Worm (Caenorhabditis elegans) whole organism, L4 larva: ENCODE data around the gene nhr-68.
A peak's percentile ranks its signal among the peaks of the same experiment; 100 is the strongest.

Source experiments
- F10B5.3 ChIP-seq: sonication (generic microtip); optimal IDR thresholded peaks from 2 replicates; lab custom pipeline; 2016; ENCODE audit warnings: mild to moderate bottlenecking, missing genetic modification characterization, missing compliant biosample characterization
- F26F4.8 ChIP-seq: fragments of 200-800 bp; sonication (Bioruptor generic); conservative IDR thresholded peaks from 2 replicates; pipeline ENCODE4 v1.3.6; 2022; ENCODE audit warnings: missing genetic modification characterization, missing compliant biosample characterization
- F37D6.2 ChIP-seq: sonication (generic microtip); optimal IDR thresholded peaks from 2 replicates; lab custom pipeline; 2016; ENCODE audit warnings: mild to moderate bottlenecking, missing genetic modification characterization, missing compliant biosample characterization
- Y48G9A.11 ChIP-seq: fragments of 200-800 bp; sonication (Bioruptor generic); IDR thresholded peaks from 2 replicates; pipeline ENCODE4 v1.3.6; 2022; ENCODE audit warnings: missing genetic modification reagents, missing genetic modification characterization, missing compliant biosample characterization
- Y5F2A.4 ChIP-seq: fragments of 200-800 bp; sonication (Bioruptor generic); optimal IDR thresholded peaks from 2 replicates; lab custom pipeline; 2018; ENCODE audit warnings: mild to moderate bottlenecking, missing genetic modification characterization, missing compliant biosample characterization
- ZK337.2 ChIP-seq: fragments of 200-800 bp; sonication (Bioruptor generic); IDR thresholded peaks from 2 replicates; pipeline ENCODE4 v1.3.6; 2022; ENCODE audit warnings: missing genetic modification reagents, missing genetic modification characterization, missing compliant biosample characterization
- aha-1 ChIP-seq: fragments of 150-350 bp; peaks from one replicate; lab custom pipeline; 2014; ENCODE audit warnings: missing biosample characterization, missing genetic modification characterization
- aly-2 ChIP-seq: sonication (generic microtip); optimal IDR thresholded peaks from 2 replicates; lab custom pipeline; 2018; ENCODE audit warnings: missing biosample characterization, missing genetic modification characterization
- arid-1 ChIP-seq: fragments of 200-800 bp; sonication (Bioruptor generic); conservative IDR thresholded peaks from 2 replicates; pipeline ENCODE4 v1.3.6; 2022; ENCODE audit warnings: missing genetic modification reagents, missing genetic modification characterization, missing compliant biosample characterization
- attf-4 ChIP-seq: sonication (generic microtip); optimal IDR thresholded peaks from 3 replicates; lab custom pipeline; 2017; ENCODE audit warnings: missing biosample characterization, missing genetic modification characterization
- ceh-28 ChIP-seq: fragments of 150-350 bp; optimal IDR thresholded peaks from 2 replicates; lab custom pipeline; 2014; ENCODE audit warnings: missing biosample characterization, missing genetic modification reagents, missing genetic modification characterization
- ceh-44 ChIP-seq: fragments of 200-800 bp; sonication (Bioruptor generic); IDR thresholded peaks from 2 replicates; pipeline ENCODE4 v1.3.6; 2022; ENCODE audit warnings: missing genetic modification reagents, missing genetic modification characterization, missing compliant biosample characterization
- ceh-82 ChIP-seq: sonication (generic microtip); optimal IDR thresholded peaks from 2 replicates; lab custom pipeline; 2017; ENCODE audit warnings: missing biosample characterization, missing genetic modification characterization
- daf-12 ChIP-seq: fragments of 150-350 bp; optimal IDR thresholded peaks from 2 replicates; lab custom pipeline; 2014; ENCODE audit warnings: missing biosample characterization, missing genetic modification reagents, missing genetic modification characterization
- daf-16 ChIP-seq, 3 experiments: sonication (generic microtip); optimal IDR thresholded peaks; 2 replicates each; lab custom pipeline; 2016 to 2017; ENCODE audit warnings: missing genetic modification characterization in 3 of 3, missing genetic modification reagents in 3 of 3, mild to moderate bottlenecking in 2 of 3, missing compliant biosample characterization in 2 of 3, missing biosample characterization in 1 of 3, moderate library complexity in 1 of 3
- daf-19 ChIP-seq: fragments of 200-800 bp; sonication (Bioruptor generic); conservative IDR thresholded peaks from 2 replicates; pipeline ENCODE4 v1.3.6; 2022; ENCODE audit warnings: missing genetic modification characterization, missing compliant biosample characterization
- daf-8 ChIP-seq: fragments of 200-800 bp; sonication (Bioruptor generic); IDR thresholded peaks from 2 replicates; pipeline ENCODE4 v1.3.6; 2022; ENCODE audit warnings: missing genetic modification characterization, missing compliant biosample characterization
- dmd-6 ChIP-seq: fragments of 200-800 bp; sonication (Bioruptor generic); IDR thresholded peaks from 2 replicates; pipeline ENCODE4 v1.3.6; 2022; ENCODE audit warnings: missing genetic modification reagents, missing genetic modification characterization, missing compliant biosample characterization
- dmd-8 ChIP-seq: fragments of 200-800 bp; sonication (Bioruptor generic); IDR thresholded peaks from 2 replicates; pipeline ENCODE4 v1.3.6; 2022; ENCODE audit warnings: missing genetic modification characterization, missing compliant biosample characterization
- dve-1 ChIP-seq: sonication (generic microtip); optimal IDR thresholded peaks from 2 replicates; lab custom pipeline; 2017; ENCODE audit warnings: antibody characterized with exemption, mild to moderate bottlenecking, missing genetic modification characterization, missing compliant biosample characterization; ENCODE audit not compliant: insufficient read depth
- egl-43 ChIP-seq: fragments of 200-800 bp; sonication (Bioruptor generic); IDR thresholded peaks from 2 replicates; pipeline ENCODE4 v1.3.6; 2022; ENCODE audit warnings: missing genetic modification reagents, missing genetic modification characterization, missing compliant biosample characterization
- fkh-10 ChIP-seq: fragments of 150-350 bp; optimal IDR thresholded peaks from 2 replicates; lab custom pipeline; 2014; ENCODE audit warnings: missing biosample characterization, missing genetic modification reagents, missing genetic modification characterization
- fos-1 ChIP-seq: fragments of 150-350 bp; optimal IDR thresholded peaks from 2 replicates; lab custom pipeline; 2014; ENCODE audit warnings: missing biosample characterization, missing genetic modification characterization
- hif-1 ChIP-seq, 2 experiments: sonication (generic microtip); optimal IDR thresholded peaks; 2 replicates each; lab custom pipeline; 2016 to 2017; ENCODE audit warnings: missing compliant biosample characterization in 2 of 2, missing genetic modification characterization in 2 of 2, missing genetic modification reagents in 2 of 2, missing genotype in 2 of 2, mild to moderate bottlenecking in 1 of 2
- hlh-30 ChIP-seq: sonication (generic microtip); optimal IDR thresholded peaks from 2 replicates; lab custom pipeline; 2017; ENCODE audit warnings: antibody characterized with exemption, mild to moderate bottlenecking, missing genetic modification characterization, missing compliant biosample characterization; ENCODE audit not compliant: insufficient read depth
- lim-7 ChIP-seq: fragments of 200-800 bp; sonication (Bioruptor generic); IDR thresholded peaks from 2 replicates; pipeline ENCODE4 v1.3.6; 2022; ENCODE audit warnings: missing genetic modification characterization, missing compliant biosample characterization
- lin-15B ChIP-seq: fragments of 150-350 bp; sonication (generic microtip); optimal IDR thresholded peaks from 3 replicates; lab custom pipeline; 2014; ENCODE audit warnings: missing biosample characterization, missing genetic modification characterization
- lin-39 ChIP-seq: fragments of 150-350 bp; optimal IDR thresholded peaks from 2 replicates; lab custom pipeline; 2014; ENCODE audit warnings: missing biosample characterization, missing genetic modification reagents, missing genetic modification characterization
- lsy-2 ChIP-seq, 2 experiments: fragments of 150-350 bp in 1 of 2; sonication (generic microtip) in 1 of 2; optimal IDR thresholded peaks; 2 replicates each; lab custom pipeline; 2014 to 2017; ENCODE audit warnings: missing biosample characterization in 2 of 2, missing genetic modification characterization in 2 of 2
- mdl-1 ChIP-seq, 2 experiments: fragments of 150-350 bp in 1 of 2; sonication (generic microtip) in 1 of 2; optimal IDR thresholded peaks; 2 replicates each; lab custom pipeline; 2014 to 2017; ENCODE audit warnings: missing biosample characterization in 2 of 2, missing genetic modification characterization in 2 of 2
- mdt-29 ChIP-seq: fragments of 200-800 bp; sonication (Bioruptor generic); IDR thresholded peaks from 2 replicates; pipeline ENCODE4 v1.3.6; 2022; ENCODE audit warnings: missing genetic modification reagents, missing genetic modification characterization, missing compliant biosample characterization
- mxl-2 ChIP-seq: fragments of 200-800 bp; sonication (Bioruptor generic); conservative IDR thresholded peaks from 2 replicates; pipeline ENCODE4 v1.3.6; 2022; ENCODE audit warnings: missing genetic modification reagents, missing genetic modification characterization, missing compliant biosample characterization
- nhr-111 ChIP-seq: fragments of 200-800 bp; sonication (Bioruptor generic); optimal IDR thresholded peaks from 2 replicates; lab custom pipeline; 2018; ENCODE audit warnings: mild to moderate bottlenecking, missing genetic modification characterization, missing compliant biosample characterization
- nhr-237 ChIP-seq: sonication (generic microtip); optimal IDR thresholded peaks from 2 replicates; lab custom pipeline; 2017; ENCODE audit warnings: missing biosample characterization, missing genetic modification characterization
- nhr-25 ChIP-seq: sonication (generic microtip); optimal IDR thresholded peaks from 2 replicates; lab custom pipeline; 2017; ENCODE audit warnings: missing genetic modification characterization, mild to moderate bottlenecking, missing compliant biosample characterization, antibody characterized with exemption, moderate library complexity, borderline replicate concordance; ENCODE audit not compliant: insufficient read depth
- nhr-28 ChIP-seq: fragments of 150-350 bp; optimal IDR thresholded peaks from 2 replicates; lab custom pipeline; 2014; ENCODE audit warnings: missing biosample characterization, missing genetic modification characterization
- nhr-41 ChIP-seq: fragments of 200-800 bp; sonication (Bioruptor generic); IDR thresholded peaks from 2 replicates; pipeline ENCODE4 v1.3.6; 2022; ENCODE audit warnings: missing genetic modification reagents, missing genetic modification characterization, missing compliant biosample characterization
- pqm-1 ChIP-seq: sonication (generic microtip); optimal IDR thresholded peaks from 2 replicates; lab custom pipeline; 2017; ENCODE audit warnings: missing biosample characterization, missing genetic modification characterization
- rbr-2 ChIP-seq: sonication (generic microtip); optimal IDR thresholded peaks from 2 replicates; lab custom pipeline; 2016; ENCODE audit warnings: missing genotype, missing genetic modification characterization, missing compliant biosample characterization
- set-16 ChIP-seq: fragments of 200-800 bp; sonication (Bioruptor generic); IDR thresholded peaks from 2 replicates; pipeline ENCODE4 v1.3.6; 2022; ENCODE audit warnings: missing genetic modification reagents, missing genetic modification characterization, missing compliant biosample characterization
- unc-130 ChIP-seq: sonication (generic microtip); optimal IDR thresholded peaks from 2 replicates; lab custom pipeline; 2016; ENCODE audit warnings: missing genetic modification reagents, missing genetic modification characterization, missing compliant biosample characterization
- unc-39 ChIP-seq: sonication (generic microtip); optimal IDR thresholded peaks from 2 replicates; lab custom pipeline; 2017; ENCODE audit warnings: missing biosample characterization, missing genetic modification characterization
- zip-11 ChIP-seq: fragments of 200-800 bp; sonication (Bioruptor generic); IDR thresholded peaks from 2 replicates; pipeline ENCODE4 v1.3.6; 2022; ENCODE audit warnings: missing genetic modification characterization, missing compliant biosample characterization

Gene nhr-68

DNA sequence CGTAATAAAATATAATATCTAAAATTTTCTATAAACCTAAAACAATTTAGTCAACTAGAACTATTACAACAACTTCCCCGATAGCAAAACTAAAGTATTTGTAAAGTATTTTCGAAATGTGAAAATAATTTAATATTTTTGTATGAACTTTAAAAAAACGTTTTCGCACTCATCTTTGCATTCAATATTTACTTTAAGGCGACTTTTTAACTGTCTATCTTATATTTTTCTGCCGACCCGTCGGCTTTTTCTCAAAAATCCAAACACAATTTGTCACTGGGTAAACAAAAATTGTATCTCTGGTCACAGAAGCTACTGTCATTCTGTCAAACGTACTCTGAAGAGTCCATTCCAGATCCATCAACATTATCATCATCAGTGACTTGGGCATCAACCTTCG is 32.0 kb downstream of the nhr-68 start (continued):
- no peak for TF ChIP-seq egl-43
- no peak for TF ChIP-seq rbr-2 (tag; lab: Kevin White, UChicago)

ce11 chrV:11606424-11606823 is 33.2 kb downstream of the nhr-68 start, which contains the start of gene idpp-16:
Gene idpp-16, minus strand, starts transcription at chrV:11606524.
- TF ChIP-seq F26F4.8 (GFP tag; lab: Robert Waterston, UW) (no peak), nhr-111 (no peak), Y48G9A.11 (GFP tag; lab: Robert Waterston, UW) (no peak), mdt-29 (GFP tag; lab: Robert Waterston, UW) (no peak), fkh-10 (GFP tag; lab: Kevin White, UChicago) (no peak), hif-1 (tag; optimal IDR thresholded peaks at IDR 0.05; lab: Kevin White, UChicago) (no peak), lim-7 (GFP tag; lab: Robert Waterston, UW) (no peak), lin-39 (no peak), fos-1 (tag; lab: Kevin White, UChicago) (no peak), ZK337.2 (GFP tag; lab: Robert Waterston, UW) (no peak), daf-19 (GFP tag; lab: Robert Waterston, UW) (no peak), daf-16 (GFP tag; optimal IDR thresholded peaks at IDR 0.05; lab: Kevin White, UChicago) (no peak), daf-16 (tag; optimal IDR thresholded peaks at IDR 0.05; lab: Kevin White, UChicago) (no peak), nhr-41 (GFP tag; lab: Robert Waterston, UW) (no peak), daf-12 (tag; lab: Kevin White, UChicago) (no peak), zip-11 (no peak), mdl-1 (tag; optimal IDR thresholded peaks at IDR 0.05; lab: Kevin White, UChicago) (no peak)

DNA sequence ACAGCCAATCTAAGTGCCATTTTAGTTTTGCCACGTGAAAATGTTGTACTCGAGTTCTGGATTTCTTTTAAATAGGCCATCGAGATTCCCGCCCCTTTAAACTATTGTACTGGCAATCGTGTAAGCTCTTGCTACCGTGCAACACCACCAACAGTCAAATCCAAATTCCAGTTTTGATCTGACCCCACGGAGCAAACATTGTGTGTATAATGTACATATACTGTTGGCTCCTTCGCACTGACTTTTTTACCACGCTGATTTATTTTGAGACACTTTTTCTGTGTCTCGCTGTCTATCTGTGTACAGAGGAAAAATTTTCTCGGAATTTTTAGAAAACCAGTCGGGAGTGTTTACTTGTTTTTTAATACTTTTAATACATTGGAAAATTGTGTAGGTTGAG is 36.8 kb downstream of the nhr-68 start, which contains the start of gene piit-1:
Gene piit-1 (minus strand): TSS at position 101 of the 400 bp plus-strand sequence.
- no peak for TF ChIP-seq fos-1 (tag; lab: Kevin White, UChicago)
- TF ChIP-seq mxl-2 = no peak
- no peak for TF ChIP-seq hif-1 (tag; optimal IDR thresholded peaks at IDR 0.05; lab: Kevin White, UChicago)
- TF ChIP-seq unc-130 (GFP tag; lab: Kevin White, UChicago) = no peak
- no peak for TF ChIP-seq lim-7 (GFP tag; lab: Robert Waterston, UW)
- TF ChIP-seq F26F4.8 (GFP tag; lab: Robert Waterston, UW) = no peak
- no peak for TF ChIP-seq nhr-237 (tag; lab: Kevin White, UChicago)
- no peak for TF ChIP-seq ceh-44 (GFP tag; lab: Robert Waterston, UW)

DNA sequence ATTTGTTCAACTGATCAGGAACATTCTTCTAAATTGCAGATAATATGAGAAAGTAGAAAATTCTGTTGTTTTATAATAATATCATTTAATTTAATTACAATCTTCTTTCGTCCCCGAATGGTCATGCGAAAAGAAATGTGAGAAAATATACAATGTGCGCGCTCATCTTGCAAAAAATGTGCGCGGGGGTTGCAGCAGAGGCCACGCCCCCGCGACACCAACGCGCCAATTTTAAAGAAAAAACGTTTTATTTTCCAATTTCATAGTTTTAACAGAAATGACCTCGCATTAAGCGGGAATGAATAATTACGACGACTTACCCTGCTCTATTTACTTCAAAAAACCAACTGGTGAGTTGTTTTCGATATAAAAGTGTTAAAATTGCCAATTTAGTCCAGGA is 37.2 kb downstream of the nhr-68 start, which contains the start of gene sas-5:
Gene sas-5 (plus strand): TSS at position 257 of the 400 bp plus-strand sequence.
- TF ChIP-seq ceh-28 = no peak
- TF ChIP-seq daf-8 (GFP tag; lab: Robert Waterston, UW) = no peak
- TF ChIP-seq aha-1 (tag; lab: Kevin White, UChicago) = no peak
- TF ChIP-seq mdt-29 (GFP tag; lab: Robert Waterston, UW) = no peak
- TF ChIP-seq ceh-82 (tag; lab: Kevin White, UChicago) = no peak
- TF ChIP-seq daf-19 (GFP tag; lab: Robert Waterston, UW) = no peak
- no peak for TF ChIP-seq set-16
- TF ChIP-seq pqm-1 (tag; lab: Kevin White, UChicago) = no peak
- no peak for TF ChIP-seq dmd-8 (GFP tag; lab: Robert Waterston, UW)
- no peak for TF ChIP-seq aly-2
- TF ChIP-seq rbr-2 (tag; lab: Kevin White, UChicago) = peak; percentile 44
- TF ChIP-seq nhr-28 (tag; lab: Kevin White, UChicago) = peak; percentile 8
- TF ChIP-seq F10B5.3 (tag; lab: Kevin White, UChicago) = peak; percentile 22
- no peak for TF ChIP-seq fkh-10 (GFP tag; lab: Kevin White, UChicago)
- no peak for TF ChIP-seq nhr-25
- no peak for TF ChIP-seq nhr-237 (tag; lab: Kevin White, UChicago)
- TF ChIP-seq unc-39 = no peak
- no peak for TF ChIP-seq zip-11
- no peak for TF ChIP-seq nhr-111
- TF ChIP-seq lsy-2 (tag; optimal IDR thresholded peaks at IDR 0.05; lab: Kevin White, UChicago) = no peak
- no peak for TF ChIP-seq Y5F2A.4 (GFP tag; lab: Kevin White, UChicago)
- no peak for TF ChIP-seq arid-1 (GFP tag; lab: Robert Waterston, UW)
- no peak for TF ChIP-seq ZK337.2 (GFP tag; lab: Robert Waterston, UW)
- peak; percentile 72 for TF ChIP-seq hlh-30 (tag; lab: Kevin White, UChicago)
- TF ChIP-seq F37D6.2 = no peak
- no peak for TF ChIP-seq lim-7 (GFP tag; lab: Robert Waterston, UW)
- TF ChIP-seq lin-15B = no peak
- peak; percentile 54; the same call in 1 of the 2 replicates for TF ChIP-seq dmd-6
- no peak for TF ChIP-seq attf-4 (tag; lab: Kevin White, UChicago)
- TF ChIP-seq dve-1 (tag; lab: Kevin White, UChicago) = peak; percentile 58
- no peak for TF ChIP-seq Y48G9A.11 (GFP tag; lab: Robert Waterston, UW)
